Worm (Caenorhabditis elegans) whole organism, early embryonic: ENCODE measurements around the gene F58F12.1.
A peak's percentile ranks its signal among the peaks of the same experiment; 100 is the strongest.

ENCODE experiments used
- B0310.2 ChIP-seq: sonication (generic microtip); optimal IDR thresholded peaks from 2 replicates; lab custom pipeline; 2016; ENCODE audit warnings: mild to moderate bottlenecking, missing genetic modification characterization, missing compliant biosample characterization
- F13C5.2 ChIP-seq: sonication (generic microtip); optimal IDR thresholded peaks from 2 replicates; lab custom pipeline; 2017; ENCODE audit warnings: mild to moderate bottlenecking, missing genetic modification characterization, inconsistent platforms, missing compliant biosample characterization
- aly-1 ChIP-seq: sonication (generic microtip); optimal IDR thresholded peaks from 2 replicates; lab custom pipeline; 2016; ENCODE audit warnings: missing genetic modification characterization, missing compliant biosample characterization
- ama-1 ChIP-seq: fragments of 150-350 bp; optimal IDR thresholded peaks from 2 replicates; lab custom pipeline; 2014
- ceh-13 ChIP-seq: fragments of 200-800 bp; sonication (Bioruptor generic); optimal IDR thresholded peaks from 2 replicates; lab custom pipeline; 2018; ENCODE audit warnings: mild to moderate bottlenecking, missing genetic modification characterization, missing compliant biosample characterization
- ceh-36 ChIP-seq: sonication (generic microtip); optimal IDR thresholded peaks from 2 replicates; lab custom pipeline; 2016; ENCODE audit warnings: missing genetic modification characterization, inconsistent platforms, missing compliant biosample characterization
- flt-1 ChIP-seq: fragments of 200-800 bp; sonication (Bioruptor generic); IDR thresholded peaks from 2 replicates; pipeline ENCODE4 v1.3.6; 2022; ENCODE audit warnings: missing genetic modification characterization, missing compliant biosample characterization
- hmbx-1 ChIP-seq: sonication (generic microtip); optimal IDR thresholded peaks from 2 replicates; lab custom pipeline; 2016; ENCODE audit warnings: mild to moderate bottlenecking, missing genetic modification characterization, missing compliant biosample characterization
- hmg-4 ChIP-seq: fragments of 200-800 bp; sonication (Bioruptor generic); optimal IDR thresholded peaks from 2 replicates; lab custom pipeline; 2018; ENCODE audit warnings: mild to moderate bottlenecking, missing genetic modification characterization, missing compliant biosample characterization
- hnd-1 ChIP-seq: sonication (generic microtip); optimal IDR thresholded peaks from 2 replicates; lab custom pipeline; 2016; ENCODE audit warnings: missing genetic modification characterization, missing compliant biosample characterization
- sea-1 ChIP-seq: fragments of 200-800 bp; sonication (Bioruptor generic); conservative IDR thresholded peaks from 2 replicates; pipeline ENCODE4 v1.3.6; 2022; ENCODE audit warnings: missing genetic modification characterization, missing compliant biosample characterization
- tbx-37 ChIP-seq: fragments of 200-800 bp; sonication (Bioruptor generic); conservative IDR thresholded peaks from 2 replicates; pipeline ENCODE4 v1.3.6; 2022; ENCODE audit warnings: missing genetic modification reagents, missing genetic modification characterization, missing compliant biosample characterization
- tra-4 ChIP-seq: sonication (generic microtip); optimal IDR thresholded peaks from 2 replicates; lab custom pipeline; 2017; ENCODE audit warnings: missing genetic modification characterization, missing compliant biosample characterization

ce11 chrII:6360822-6361221, 22.6 kb upstream of the F58F12.1 start, which contains the start of gene K10B2.4:
- TF ChIP-seq ama-1 (lab: Kevin White, UChicago) (no peak), hnd-1 (tag; lab: Kevin White, UChicago) (no peak), tra-4 (tag; lab: Kevin White, UChicago) (no peak), flt-1 (GFP tag; lab: Robert Waterston, UW) (no peak), hmg-4 (GFP tag; lab: Kevin White, UChicago) (no peak), hmbx-1 (tag; lab: Kevin White, UChicago) (no peak), ceh-13 (GFP tag; lab: Kevin White, UChicago) (no peak), sea-1 (no peak), B0310.2 (no peak), aly-1 (no peak), tbx-37 (GFP tag; lab: Robert Waterston, UW) (no peak), F13C5.2 (tag; lab: Kevin White, UChicago) (peak; percentile 1), ceh-36 (no peak)
